Fruit fly (Drosophila melanogaster): ENCODE data around the gene osa.

Gene osa

DNA sequence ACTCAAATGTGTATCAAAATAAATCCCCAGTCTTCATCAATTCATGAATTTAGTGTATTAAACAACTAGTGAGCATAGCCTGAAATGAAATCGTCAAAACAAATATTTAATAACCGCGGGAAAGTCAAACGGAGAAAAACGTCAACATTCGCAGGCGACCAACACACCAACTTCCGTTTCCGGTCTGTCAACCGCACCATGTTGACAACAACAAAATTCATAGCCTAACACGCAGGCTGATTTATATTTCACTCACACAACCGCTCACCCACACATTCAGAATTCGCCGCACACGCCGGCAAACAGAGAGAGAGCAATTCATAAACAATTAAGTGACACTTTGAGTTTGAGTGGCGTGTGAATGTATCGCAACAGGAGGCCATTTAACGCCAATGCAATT lies 63.1 kb downstream of the osa start:
- TF ChIP-seq cnc (optimal IDR thresholded peaks at IDR 0.05) = no peak
- no peak for TF ChIP-seq Crg-1 (GFP tag; optimal IDR thresholded peaks at IDR 0.05)
- TF ChIP-seq CG5204 (GFP tag; optimal IDR thresholded peaks at IDR 0.05) = no peak
- no peak for TF ChIP-seq CG11617 (GFP tag; optimal IDR thresholded peaks at IDR 0.05)
- TF ChIP-seq CG12768 (GFP tag; optimal IDR thresholded peaks at IDR 0.05) = no peak
- TF ChIP-seq tj (GFP tag; optimal IDR thresholded peaks at IDR 0.05) = no peak
- TF ChIP-seq ovo (GFP tag; optimal IDR thresholded peaks at IDR 0.05) = no peak
- TF ChIP-seq toe (GFP tag; optimal IDR thresholded peaks at IDR 0.05) = no peak
- TF ChIP-seq CG14711 (tag; optimal IDR thresholded peaks at IDR 0.05) = no peak
- TF ChIP-seq CG7101 (tag; optimal IDR thresholded peaks at IDR 0.05) = no peak
- no peak for TF ChIP-seq CG1620 (GFP tag; optimal IDR thresholded peaks at IDR 0.05)
- no peak for TF ChIP-seq bab1 (GFP tag; optimal IDR thresholded peaks at IDR 0.05)
- TF ChIP-seq cic (GFP tag; optimal IDR thresholded peaks at IDR 0.05) = no peak
- TF ChIP-seq CG33017 (tag; optimal IDR thresholded peaks at IDR 0.05) = no peak
- TF ChIP-seq Clk (GFP tag; optimal IDR thresholded peaks at IDR 0.05) = no peak
- no peak for TF ChIP-seq Hr96 (GFP tag; optimal IDR thresholded peaks at IDR 0.05)
- TF ChIP-seq pad (GFP tag; optimal IDR thresholded peaks at IDR 0.05) = no peak
- TF ChIP-seq CG7045 (GFP tag; optimal IDR thresholded peaks at IDR 0.05) = no peak
- TF ChIP-seq Mnt (GFP tag; optimal IDR thresholded peaks at IDR 0.05) = no peak

DNA sequence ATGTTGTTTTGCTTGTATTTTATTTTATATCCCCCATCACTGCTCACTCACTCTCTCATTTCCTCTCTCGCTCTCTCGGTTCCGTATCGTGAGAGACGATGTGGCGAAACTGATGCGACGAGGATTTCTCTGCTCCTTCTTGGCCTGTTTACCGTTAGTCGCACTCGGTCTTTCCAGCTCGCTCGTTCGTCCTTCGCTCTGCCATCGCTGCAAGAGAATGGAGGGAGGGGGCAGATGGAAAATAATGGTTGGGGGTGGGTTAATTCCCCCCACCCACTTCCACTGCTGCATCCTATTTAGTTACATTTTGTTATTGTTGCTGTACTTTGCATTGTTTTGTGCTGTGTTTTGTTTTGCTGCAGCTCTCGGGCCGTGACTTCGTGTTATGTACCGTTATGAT lies 64.3 kb downstream of the osa start:
- TF ChIP-seq CG5204 (GFP tag; optimal IDR thresholded peaks at IDR 0.05) (no peak), Crg-1 (GFP tag; optimal IDR thresholded peaks at IDR 0.05) (no peak), Clk (GFP tag; optimal IDR thresholded peaks at IDR 0.05) (no peak), pad (GFP tag; optimal IDR thresholded peaks at IDR 0.05) (no peak), bab1 (GFP tag; optimal IDR thresholded peaks at IDR 0.05) (no peak)

DNA sequence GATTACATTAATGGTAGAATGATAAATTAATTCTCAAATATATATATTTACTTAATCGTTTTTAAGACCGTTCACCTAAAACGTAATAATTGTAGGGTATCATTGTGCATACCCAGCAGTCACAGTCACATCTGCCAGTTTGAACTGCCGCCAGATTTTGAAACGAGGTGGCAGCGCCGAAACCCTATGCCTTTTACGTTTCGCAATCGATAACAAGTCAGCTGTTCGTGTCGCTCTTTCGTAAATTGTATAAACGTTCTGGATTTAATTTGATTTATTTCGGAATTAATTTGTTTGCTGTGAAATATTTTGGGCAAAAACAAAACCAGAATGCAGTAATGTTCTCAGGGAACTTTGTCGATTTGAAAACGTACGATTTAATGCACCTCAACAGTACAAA lies 70.7 kb downstream of the osa start, which contains the start of gene CG14322:
Gene CG14322 (plus strand): TSS at position 236 of the 400 bp plus-strand sequence.
- TF ChIP-seq Hr96 (GFP tag; optimal IDR thresholded peaks at IDR 0.05) (no peak), bab1 (GFP tag; optimal IDR thresholded peaks at IDR 0.05) (peak; percentile 19), toe (GFP tag; optimal IDR thresholded peaks at IDR 0.05) (peak; percentile 30), CG14711 (tag; optimal IDR thresholded peaks at IDR 0.05) (peak; percentile 10)

DNA sequence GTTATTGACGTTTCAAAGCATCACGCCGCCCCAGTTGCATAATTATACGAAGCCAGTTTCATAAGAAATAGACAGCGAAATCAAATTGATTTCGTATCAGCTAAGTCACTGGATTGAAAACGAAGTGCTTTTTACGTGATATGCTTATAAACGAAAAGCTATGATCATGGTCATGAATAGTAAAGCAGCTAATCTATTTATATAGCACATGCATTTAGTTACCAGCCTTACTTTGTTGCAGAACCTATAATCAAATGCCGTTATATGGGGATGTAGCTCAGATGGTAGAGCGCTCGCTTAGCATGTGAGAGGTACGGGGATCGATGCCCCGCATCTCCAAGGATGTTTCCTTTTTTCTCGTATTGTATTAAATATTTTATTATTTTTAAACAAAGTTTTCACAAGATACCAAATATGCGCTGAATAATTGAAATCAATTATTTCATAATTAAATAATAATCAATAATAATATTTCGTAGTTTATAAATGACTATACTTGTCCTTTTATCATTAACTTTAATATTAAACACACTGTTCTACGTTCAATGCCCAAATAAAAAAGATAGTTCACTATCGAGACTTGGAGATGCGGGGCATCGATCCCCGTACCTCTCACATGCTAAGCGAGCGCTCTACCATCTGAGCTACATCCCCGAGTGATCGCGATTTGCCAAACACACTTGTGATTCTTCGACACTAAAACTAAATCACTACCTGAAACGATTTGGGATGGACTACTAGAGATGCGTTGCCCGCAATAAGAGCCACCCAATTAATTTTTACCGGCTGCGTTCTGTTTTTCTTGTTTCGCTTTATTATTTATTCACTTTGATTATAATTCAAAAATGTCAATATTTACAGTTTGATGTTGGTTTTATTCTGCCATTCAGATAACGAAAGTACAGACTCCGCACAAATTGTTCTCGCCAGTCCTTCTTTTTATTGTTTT lies 71.8 kb downstream of the osa start:
- TF ChIP-seq Mnt (GFP tag; optimal IDR thresholded peaks at IDR 0.05) (no peak), bab1 (GFP tag; optimal IDR thresholded peaks at IDR 0.05) (peak; percentile 22)

DNA sequence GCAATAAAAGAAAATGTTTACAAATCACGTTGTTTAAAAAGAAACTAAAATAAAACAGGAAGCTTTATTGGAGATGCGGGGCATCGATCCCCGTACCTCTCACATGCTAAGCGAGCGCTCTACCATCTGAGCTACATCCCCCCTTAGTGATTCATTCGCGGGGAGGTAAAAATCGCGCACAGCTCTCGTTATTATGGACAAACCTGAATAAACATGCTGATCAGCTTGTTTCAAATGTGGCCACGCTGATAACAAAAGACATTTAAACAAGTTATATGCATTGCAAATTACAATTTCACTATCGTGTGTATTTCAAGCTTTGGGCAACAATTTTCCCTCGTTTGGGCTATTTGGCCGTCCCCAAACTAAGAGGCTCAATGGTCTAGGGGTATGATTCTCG lies 72.9 kb downstream of the osa start:
- TF ChIP-seq kay (GFP tag; ENCODE audit: borderline replicate concordance) (peak; percentile 82), Hr96 (GFP tag; optimal IDR thresholded peaks at IDR 0.05) (no peak), cnc (optimal IDR thresholded peaks at IDR 0.05) (no peak), bab1 (GFP tag; optimal IDR thresholded peaks at IDR 0.05) (peak; percentile 41), tj (GFP tag; optimal IDR thresholded peaks at IDR 0.05) (peak; percentile 50), Mnt (GFP tag; optimal IDR thresholded peaks at IDR 0.05) (no peak), cic (GFP tag; optimal IDR thresholded peaks at IDR 0.05) (no peak), Crg-1 (GFP tag; optimal IDR thresholded peaks at IDR 0.05) (no peak), CG33017 (tag; optimal IDR thresholded peaks at IDR 0.05) (no peak)

DNA sequence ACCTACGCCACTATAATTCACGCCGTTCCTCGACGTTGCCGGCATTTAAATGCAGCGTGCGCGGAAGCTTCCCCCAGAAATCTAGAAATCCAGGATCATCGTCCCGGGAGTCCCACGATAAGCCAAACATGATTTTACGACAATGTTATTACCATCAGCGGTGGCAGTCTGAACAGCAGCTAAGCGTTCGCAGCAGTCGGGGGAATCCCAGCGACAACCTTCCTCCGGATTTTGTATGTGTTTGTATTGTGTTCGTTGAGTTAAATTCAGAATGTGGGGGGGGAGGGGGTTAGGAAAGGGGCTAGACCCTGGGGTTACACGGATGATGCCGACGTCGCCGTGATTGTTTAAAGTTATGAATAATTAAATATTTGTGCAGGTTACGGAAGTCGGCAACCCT lies 74.1 kb downstream of the osa start:
- TF ChIP-seq Clk (GFP tag; optimal IDR thresholded peaks at IDR 0.05) = no peak
- TF ChIP-seq bab1 (GFP tag; optimal IDR thresholded peaks at IDR 0.05) = no peak
- no peak for TF ChIP-seq CG1620 (GFP tag; optimal IDR thresholded peaks at IDR 0.05)
- no peak for TF ChIP-seq CG12768 (GFP tag; optimal IDR thresholded peaks at IDR 0.05)
- TF ChIP-seq cnc (optimal IDR thresholded peaks at IDR 0.05) = no peak
- no peak for TF ChIP-seq cic (GFP tag; optimal IDR thresholded peaks at IDR 0.05)
- no peak for TF ChIP-seq CG11617 (GFP tag; optimal IDR thresholded peaks at IDR 0.05)
- TF ChIP-seq pad (GFP tag; optimal IDR thresholded peaks at IDR 0.05) = no peak
- TF ChIP-seq ovo (GFP tag; optimal IDR thresholded peaks at IDR 0.05) = no peak
- TF ChIP-seq Mnt (GFP tag; optimal IDR thresholded peaks at IDR 0.05) = no peak
- TF ChIP-seq CG14711 (tag; optimal IDR thresholded peaks at IDR 0.05) = no peak
- TF ChIP-seq toe (GFP tag; optimal IDR thresholded peaks at IDR 0.05) = no peak
- TF ChIP-seq CG5204 (GFP tag; optimal IDR thresholded peaks at IDR 0.05) = no peak
- TF ChIP-seq Hr96 (GFP tag; optimal IDR thresholded peaks at IDR 0.05) = no peak
- TF ChIP-seq Crg-1 (GFP tag; optimal IDR thresholded peaks at IDR 0.05) = no peak
- TF ChIP-seq CG33017 (tag; optimal IDR thresholded peaks at IDR 0.05) = no peak

Data from whole organism, adult.